Worm (Caenorhabditis elegans): ENCODE data around the gene tsr-2.

tsr-2 gene

DNA sequence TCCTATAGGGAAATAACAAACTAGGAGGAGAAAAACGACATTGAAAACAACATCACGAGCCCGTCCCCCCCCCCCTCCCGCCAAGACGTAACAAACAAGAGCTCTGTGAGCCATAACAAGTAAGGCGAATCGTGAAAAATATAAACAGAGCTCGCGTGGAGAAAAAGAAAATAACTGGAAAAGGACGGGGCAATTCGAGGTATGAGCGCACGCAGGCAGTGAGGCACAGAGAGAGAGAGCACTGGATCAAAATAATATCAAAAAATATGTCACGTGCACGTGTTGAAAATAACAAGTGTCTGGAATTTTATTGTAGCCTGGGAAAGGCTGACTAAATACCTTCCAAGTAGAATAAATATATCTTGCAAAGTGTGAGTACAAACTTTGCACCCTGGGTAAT lies 2.3 kb downstream of the tsr-2 start (continued):
- no peak for TF ChIP-seq C34B4.2 (tag; optimal IDR thresholded peaks at IDR 0.05)
- peak; percentile 54 for TF ChIP-seq dsc-1 (tag; optimal IDR thresholded peaks at IDR 0.05)
- peak; percentile 28 for TF ChIP-seq ztf-4 (tag; optimal IDR thresholded peaks at IDR 0.05)
- TF ChIP-seq irx-1 (tag; optimal IDR thresholded peaks at IDR 0.05) = peak; percentile 24
- no peak for TF ChIP-seq tlp-1 (tag; optimal IDR thresholded peaks at IDR 0.05)
- TF ChIP-seq pag-3 (tag; optimal IDR thresholded peaks at IDR 0.05; ENCODE audit: borderline replicate concordance, insufficient read depth) = no peak
- no peak for TF ChIP-seq nhr-90 (tag; optimal IDR thresholded peaks at IDR 0.05; ENCODE audit: poor library complexity)
- peak; percentile 73 for TF ChIP-seq pax-3 (tag; optimal IDR thresholded peaks at IDR 0.05)
- no peak for TF ChIP-seq ceh-8 (GFP tag; optimal IDR thresholded peaks at IDR 0.05)
- TF ChIP-seq mep-1 (tag; optimal IDR thresholded peaks at IDR 0.05) = peak; percentile 52
- peak; percentile 60 for TF ChIP-seq swsn-7 (tag; optimal IDR thresholded peaks at IDR 0.05)
- TF ChIP-seq mdl-1 (tag; optimal IDR thresholded peaks at IDR 0.05) = no peak
- TF ChIP-seq nhr-11 (tag; optimal IDR thresholded peaks at IDR 0.05) = peak; percentile 84
- no peak for TF ChIP-seq lin-13 (GFP tag; optimal IDR thresholded peaks at IDR 0.05)
- peak; percentile 98 for TF ChIP-seq fkh-8 (tag; optimal IDR thresholded peaks at IDR 0.05)
- TF ChIP-seq elt-3 (tag; optimal IDR thresholded peaks at IDR 0.05) = no peak
- no peak for TF ChIP-seq zag-1 (tag; optimal IDR thresholded peaks at IDR 0.05)
- no peak for TF ChIP-seq lin-39 (tag; optimal IDR thresholded peaks at IDR 0.05)
- TF ChIP-seq ama-1 (optimal IDR thresholded peaks at IDR 0.05) = no peak
- TF ChIP-seq mef-2 (tag; optimal IDR thresholded peaks at IDR 0.05) = peak; percentile 25
- no peak for TF ChIP-seq nhr-85 (tag)
- no peak for TF ChIP-seq nhr-12 (tag; optimal IDR thresholded peaks at IDR 0.05)

- TF ChIP-seq fkh-8 (tag; optimal IDR thresholded peaks at IDR 0.05) (peak; percentile 71), efl-1 (optimal IDR thresholded peaks at IDR 0.05) (no peak), efl-1 (GFP tag; optimal IDR thresholded peaks at IDR 0.05 in 1 of 2) (peak in 1 of 2 experiments; percentile 30), dsc-1 (tag; optimal IDR thresholded peaks at IDR 0.05) (no peak)
Observed at ce11 chrIV:16659475-16659874, 3.1 kb downstream of the tsr-2 start.

- TF ChIP-seq jun-1 (tag; optimal IDR thresholded peaks at IDR 0.05) = peak; percentile 50
- no peak for TF ChIP-seq aly-2 (tag; optimal IDR thresholded peaks at IDR 0.05)
- TF ChIP-seq nhr-85 (tag) = no peak
- no peak for TF ChIP-seq unc-62 (GFP tag; optimal IDR thresholded peaks at IDR 0.05)
- TF ChIP-seq ces-1 (GFP tag; optimal IDR thresholded peaks at IDR 0.05) = no peak
- no peak for TF ChIP-seq zip-4 (GFP tag; optimal IDR thresholded peaks at IDR 0.05)
- TF ChIP-seq egl-27 (tag; optimal IDR thresholded peaks at IDR 0.05) = no peak
- TF ChIP-seq pqm-1 (tag; optimal IDR thresholded peaks at IDR 0.05) = no peak
- peak; percentile 7 for TF ChIP-seq C16A3.4 (tag; optimal IDR thresholded peaks at IDR 0.05)
- TF ChIP-seq xbp-1 (tag; optimal IDR thresholded peaks at IDR 0.05) = peak; percentile 24
- no peak for TF ChIP-seq sup-37 (GFP tag; optimal IDR thresholded peaks at IDR 0.05)
- no peak for TF ChIP-seq sox-4 (tag; optimal IDR thresholded peaks at IDR 0.05)
- no peak for TF ChIP-seq blmp-1 (tag; optimal IDR thresholded peaks at IDR 0.05)
- TF ChIP-seq lin-13 (GFP tag; optimal IDR thresholded peaks at IDR 0.05) = peak; percentile 15
- TF ChIP-seq elt-2 (tag; optimal IDR thresholded peaks at IDR 0.05) = no peak
- no peak for TF ChIP-seq ceh-88 (GFP tag; IDR thresholded peaks at IDR 0.05)
- TF ChIP-seq ceh-82 (tag; optimal IDR thresholded peaks at IDR 0.05) = peak in 2 of 3 experiments; percentile 41 to 71
- no peak for TF ChIP-seq lir-3 (tag; optimal IDR thresholded peaks at IDR 0.05; ENCODE audit: poor library complexity)
- peak; percentile 21; the same call in 1 of the 2 replicates for TF ChIP-seq isw-1 (GFP tag; IDR thresholded peaks at IDR 0.05)
- TF ChIP-seq lsy-2 (tag; optimal IDR thresholded peaks at IDR 0.05) = peak; percentile 57 to 80
- peak; percentile 74 for TF ChIP-seq fkh-8 (tag; optimal IDR thresholded peaks at IDR 0.05)
- TF ChIP-seq lin-15B (tag; optimal IDR thresholded peaks at IDR 0.05) = no peak
- peak; percentile 40 for TF ChIP-seq snpc-4 (tag; optimal IDR thresholded peaks at IDR 0.05)
- peak in 1 of 3 experiments; percentile 21 for TF ChIP-seq dpl-1 (GFP tag; optimal IDR thresholded peaks at IDR 0.05)
- TF ChIP-seq lin-14 (GFP tag; optimal IDR thresholded peaks at IDR 0.05) = peak; percentile 87
- TF ChIP-seq nhr-47 (tag; optimal IDR thresholded peaks at IDR 0.05) = peak; percentile 63
- peak; percentile 16 for TF ChIP-seq nhr-20 (tag; optimal IDR thresholded peaks at IDR 0.05)
- no peak for TF ChIP-seq elt-3 (tag; optimal IDR thresholded peaks at IDR 0.05)
- no peak for TF ChIP-seq hpl-2 (GFP tag; optimal IDR thresholded peaks at IDR 0.05)
- peak; percentile 64 for TF ChIP-seq unc-86 (tag; optimal IDR thresholded peaks at IDR 0.05)
- peak; percentile 51 for TF ChIP-seq nhr-19 (GFP tag; conservative IDR thresholded peaks at IDR 0.05)
Observed at ce11 chrIV:16663591-16663990, 7.2 kb downstream of the tsr-2 start.
